Worm (Caenorhabditis elegans) whole organism, L4 larva: ENCODE data around the gene glt-4.

Experiments
- D1046.2 ChIP-seq: fragments of 200-800 bp; sonication (Bioruptor generic); IDR thresholded peaks from 2 replicates; pipeline ENCODE4 v1.3.6; 2022; ENCODE audit warnings: missing genetic modification characterization, missing compliant biosample characterization
- F26F4.8 ChIP-seq: fragments of 200-800 bp; sonication (Bioruptor generic); conservative IDR thresholded peaks from 2 replicates; pipeline ENCODE4 v1.3.6; 2022; ENCODE audit warnings: missing genetic modification characterization, missing compliant biosample characterization
- F37D6.2 ChIP-seq: sonication (generic microtip); optimal IDR thresholded peaks from 2 replicates; lab custom pipeline; 2016; ENCODE audit warnings: mild to moderate bottlenecking, missing genetic modification characterization, missing compliant biosample characterization
- T26A8.4 ChIP-seq: fragments of 200-800 bp; sonication (Bioruptor generic); IDR thresholded peaks from 2 replicates; pipeline ENCODE4 v1.3.6; 2022; ENCODE audit warnings: missing genetic modification characterization, missing compliant biosample characterization
- Y105C5A.15 ChIP-seq: fragments of 200-800 bp; sonication (Bioruptor generic); IDR thresholded peaks from 2 replicates; pipeline ENCODE4 v1.3.6; 2022; ENCODE audit warnings: missing genetic modification characterization, missing compliant biosample characterization
- Y5F2A.4 ChIP-seq: fragments of 200-800 bp; sonication (Bioruptor generic); optimal IDR thresholded peaks from 2 replicates; lab custom pipeline; 2018; ENCODE audit warnings: mild to moderate bottlenecking, missing genetic modification characterization, missing compliant biosample characterization
- ceh-20 ChIP-seq: fragments of 200-800 bp; sonication (Bioruptor generic); IDR thresholded peaks from 2 replicates; pipeline ENCODE4 v1.3.6; 2022; ENCODE audit warnings: missing genetic modification reagents, missing genetic modification characterization, missing compliant biosample characterization
- ceh-62 ChIP-seq: sonication (generic microtip); optimal IDR thresholded peaks from 2 replicates; lab custom pipeline; 2017; ENCODE audit warnings: missing biosample characterization, missing genetic modification characterization
- ceh-82 ChIP-seq: sonication (generic microtip); optimal IDR thresholded peaks from 2 replicates; lab custom pipeline; 2017; ENCODE audit warnings: missing biosample characterization, missing genetic modification characterization
- cey-2 ChIP-seq: sonication (generic microtip); optimal IDR thresholded peaks from 3 replicates; lab custom pipeline; 2017; ENCODE audit warnings: missing genetic modification characterization, mild to moderate bottlenecking, missing compliant biosample characterization, antibody characterized with exemption, borderline replicate concordance; ENCODE audit not compliant: insufficient read depth
- ctbp-1 ChIP-seq: fragments of 200-800 bp; sonication (Bioruptor generic); IDR thresholded peaks from 2 replicates; pipeline ENCODE4 v1.3.6; 2022; ENCODE audit warnings: missing genetic modification reagents, missing genetic modification characterization, missing compliant biosample characterization
- daf-12 ChIP-seq: fragments of 150-350 bp; optimal IDR thresholded peaks from 2 replicates; lab custom pipeline; 2014; ENCODE audit warnings: missing biosample characterization, missing genetic modification reagents, missing genetic modification characterization
- daf-16 ChIP-seq, 3 experiments: sonication (generic microtip); optimal IDR thresholded peaks; 2 replicates each; lab custom pipeline; 2016 to 2017; ENCODE audit warnings: missing genetic modification characterization in 3 of 3, missing genetic modification reagents in 3 of 3, mild to moderate bottlenecking in 2 of 3, missing compliant biosample characterization in 2 of 3, missing biosample characterization in 1 of 3, moderate library complexity in 1 of 3
- daf-19 ChIP-seq: fragments of 200-800 bp; sonication (Bioruptor generic); conservative IDR thresholded peaks from 2 replicates; pipeline ENCODE4 v1.3.6; 2022; ENCODE audit warnings: missing genetic modification characterization, missing compliant biosample characterization
- dmd-9 ChIP-seq: fragments of 200-800 bp; sonication (Bioruptor generic); IDR thresholded peaks from 2 replicates; pipeline ENCODE4 v1.3.6; 2022; ENCODE audit warnings: missing genetic modification reagents, missing genetic modification characterization, missing compliant biosample characterization
- dpl-1 ChIP-seq: fragments of 150-350 bp; optimal IDR thresholded peaks from 2 replicates; lab custom pipeline; 2014; ENCODE audit warnings: missing biosample characterization, missing genetic modification reagents, missing genetic modification characterization
- egl-27 ChIP-seq: sonication (generic microtip); optimal IDR thresholded peaks from 3 replicates; lab custom pipeline; 2017; ENCODE audit warnings: missing biosample characterization, missing genetic modification reagents, missing genetic modification characterization
- fos-1 ChIP-seq: fragments of 150-350 bp; optimal IDR thresholded peaks from 2 replicates; lab custom pipeline; 2014; ENCODE audit warnings: missing biosample characterization, missing genetic modification characterization
- gei-8 ChIP-seq: fragments of 200-800 bp; sonication (Bioruptor generic); optimal IDR thresholded peaks from 2 replicates; lab custom pipeline; 2018; ENCODE audit warnings: mild to moderate bottlenecking, missing genetic modification characterization, missing compliant biosample characterization
- hif-1 ChIP-seq, 2 experiments: sonication (generic microtip); optimal IDR thresholded peaks; 2 replicates each; lab custom pipeline; 2016 to 2017; ENCODE audit warnings: missing compliant biosample characterization in 2 of 2, missing genetic modification characterization in 2 of 2, missing genetic modification reagents in 2 of 2, missing genotype in 2 of 2, mild to moderate bottlenecking in 1 of 2
- hmg-1.1 ChIP-seq: fragments of 200-800 bp; sonication (Bioruptor generic); IDR thresholded peaks from 2 replicates; pipeline ENCODE4 v1.3.6; 2022; ENCODE audit warnings: missing genetic modification reagents, missing genetic modification characterization, missing compliant biosample characterization
- lin-13 ChIP-seq: fragments of 150-350 bp; optimal IDR thresholded peaks from 2 replicates; lab custom pipeline; 2014; ENCODE audit warnings: missing biosample characterization, missing genetic modification reagents, missing genetic modification characterization
- lin-15B ChIP-seq: fragments of 150-350 bp; sonication (generic microtip); optimal IDR thresholded peaks from 3 replicates; lab custom pipeline; 2014; ENCODE audit warnings: missing biosample characterization, missing genetic modification characterization
- lin-29 ChIP-seq: fragments of 200-800 bp; sonication (Bioruptor generic); IDR thresholded peaks from 2 replicates; pipeline ENCODE4 v1.3.6; 2022; ENCODE audit warnings: missing genetic modification reagents, missing genetic modification characterization, missing compliant biosample characterization
- mdt-29 ChIP-seq: fragments of 200-800 bp; sonication (Bioruptor generic); IDR thresholded peaks from 2 replicates; pipeline ENCODE4 v1.3.6; 2022; ENCODE audit warnings: missing genetic modification reagents, missing genetic modification characterization, missing compliant biosample characterization
- nhr-41 ChIP-seq: fragments of 200-800 bp; sonication (Bioruptor generic); IDR thresholded peaks from 2 replicates; pipeline ENCODE4 v1.3.6; 2022; ENCODE audit warnings: missing genetic modification reagents, missing genetic modification characterization, missing compliant biosample characterization
- nhr-42 ChIP-seq: fragments of 200-800 bp; sonication (Bioruptor generic); IDR thresholded peaks from 2 replicates; pipeline ENCODE4 v1.3.6; 2022; ENCODE audit warnings: missing genetic modification characterization, missing compliant biosample characterization
- nhr-48 ChIP-seq: sonication (generic microtip); optimal IDR thresholded peaks from 2 replicates; lab custom pipeline; 2016; ENCODE audit warnings: mild to moderate bottlenecking, missing genetic modification characterization, missing compliant biosample characterization
- pha-4 ChIP-seq, 2 experiments: fragments of 150-350 bp in 1 of 2; fragments of 200-800 bp in 1 of 2; sonication (Bioruptor generic) in 1 of 2; IDR thresholded peaks in 1 of 2; optimal IDR thresholded peaks in 1 of 2; 2 replicates each; pipeline versions ENCODE4 v1.3.6 to Lab custom; 2014 to 2022; ENCODE audit warnings: missing genetic modification characterization in 2 of 2, missing genetic modification reagents in 2 of 2, missing biosample characterization in 1 of 2, missing compliant biosample characterization in 1 of 2
- rbr-2 ChIP-seq: sonication (generic microtip); optimal IDR thresholded peaks from 2 replicates; lab custom pipeline; 2016; ENCODE audit warnings: missing genotype, missing genetic modification characterization, missing compliant biosample characterization
- set-16 ChIP-seq: fragments of 200-800 bp; sonication (Bioruptor generic); IDR thresholded peaks from 2 replicates; pipeline ENCODE4 v1.3.6; 2022; ENCODE audit warnings: missing genetic modification reagents, missing genetic modification characterization, missing compliant biosample characterization
- tag-97 ChIP-seq: fragments of 200-800 bp; sonication (Bioruptor generic); IDR thresholded peaks from 2 replicates; pipeline ENCODE4 v1.3.6; 2022; ENCODE audit warnings: missing genetic modification characterization, missing compliant biosample characterization
- unc-62 ChIP-seq, 3 experiments: fragments of 150-350 bp in 1 of 3; sonication (generic microtip); optimal IDR thresholded peaks in 2 of 3; peaks in 1 of 3; 1 replicate in 1 of 3; 2 replicates in 2 of 3; lab custom pipeline; 2014 to 2017; ENCODE audit warnings: missing biosample characterization in 3 of 3, missing genetic modification characterization in 3 of 3, missing genetic modification reagents in 3 of 3, missing genotype in 1 of 3
- zag-1 ChIP-seq: fragments of 150-350 bp; optimal IDR thresholded peaks from 2 replicates; lab custom pipeline; 2014; ENCODE audit warnings: missing biosample characterization, missing genetic modification characterization
- zfp-3 ChIP-seq: fragments of 200-800 bp; sonication (Bioruptor generic); conservative IDR thresholded peaks from 2 replicates; pipeline ENCODE4 v1.3.6; 2022; ENCODE audit warnings: missing genetic modification reagents, missing genetic modification characterization, missing compliant biosample characterization
- zip-11 ChIP-seq: fragments of 200-800 bp; sonication (Bioruptor generic); IDR thresholded peaks from 2 replicates; pipeline ENCODE4 v1.3.6; 2022; ENCODE audit warnings: missing genetic modification characterization, missing compliant biosample characterization

glt-4 gene

ce11 chrX:6371192-6372116 lies 31.8 kb upstream of the glt-4 start (continued):
- TF ChIP-seq hmg-1.1 (GFP tag; lab: Robert Waterston, UW) (peak; percentile 90), F26F4.8 (peak; percentile 90), lin-29 (GFP tag; lab: Robert Waterston, UW) (peak; percentile 43; the same call in 1 of the 2 replicates), gei-8 (GFP tag; lab: Kevin White, UChicago) (peak; percentile 66), dmd-9 (GFP tag; lab: Robert Waterston, UW) (peak; percentile 67; the same call in 1 of the 2 replicates), daf-16 (GFP tag; optimal IDR thresholded peaks at IDR 0.05; lab: Kevin White, UChicago) (peak; percentile 69 to 79), daf-16 (tag; optimal IDR thresholded peaks at IDR 0.05; lab: Kevin White, UChicago) (peak; percentile 54), nhr-48 (peak; percentile 61), ceh-62 (tag; lab: Kevin White, UChicago) (no peak), daf-19 (GFP tag; lab: Robert Waterston, UW) (peak; percentile 86), cey-2 (tag; lab: Kevin White, UChicago) (no peak), hif-1 (tag; optimal IDR thresholded peaks at IDR 0.05; lab: Kevin White, UChicago) (no peak), set-16 (GFP tag; lab: Robert Waterston, UW) (no peak), ctbp-1 (GFP tag; lab: Robert Waterston, UW) (peak; percentile 85), nhr-42 (GFP tag; lab: Robert Waterston, UW) (0 out of 2 replicates have a peak, but pooled peaks have one; percentile 16), dpl-1 (GFP tag; lab: Kevin White, UChicago) (no peak), D1046.2 (peak; percentile 87), T26A8.4 (GFP tag; lab: Robert Waterston, UW) (no peak; the same call in 1 of the 2 replicates), zag-1 (tag; lab: Kevin White, UChicago) (no peak), Y105C5A.15 (GFP tag; lab: Robert Waterston, UW) (peak; percentile 91), lin-13 (GFP tag; lab: Kevin White, UChicago) (no peak), mdt-29 (GFP tag; lab: Robert Waterston, UW) (peak; percentile 48; the same call in 1 of the 2 replicates), fos-1 (tag; lab: Kevin White, UChicago) (no peak), ceh-82 (no peak), zfp-3 (GFP tag; lab: Robert Waterston, UW) (peak; percentile 66), lin-15B (tag; lab: Kevin White, UChicago) (no peak), rbr-2 (tag; lab: Kevin White, UChicago) (peak; percentile 73), ceh-20 (GFP tag; lab: Robert Waterston, UW) (peak; percentile 46; the same call in 1 of the 2 replicates), nhr-41 (GFP tag; lab: Robert Waterston, UW) (peak; percentile 56; the same call in 1 of the 2 replicates), daf-12 (no peak), F37D6.2 (tag; lab: Kevin White, UChicago) (peak; percentile 40), unc-62 (GFP tag; optimal IDR thresholded peaks at IDR 0.05 in 1 of 2; lab: Kevin White, UChicago) (peak in 1 of 2 experiments; percentile 92), unc-62 (tag; optimal IDR thresholded peaks at IDR 0.05; lab: Kevin White, UChicago) (no peak), tag-97 (GFP tag; lab: Robert Waterston, UW) (no peak), pha-4 (GFP tag; IDR thresholded peaks at IDR 0.05; lab: Robert Waterston, UW) (peak; percentile 89), pha-4 (tag; optimal IDR thresholded peaks at IDR 0.05; lab: Kevin White, UChicago) (no peak), zip-11 (GFP tag; lab: Robert Waterston, UW) (0 out of 2 replicates have a peak, but pooled peaks have one; percentile 21), Y5F2A.4 (GFP tag; lab: Kevin White, UChicago) (peak; percentile 40), egl-27 (tag; lab: Kevin White, UChicago) (no peak)
